Worm (Caenorhabditis elegans) whole organism, L4 larva: Measurements from ENCODE around the gene irld-4.

Experiments
- F37D6.2 ChIP-seq: sonication (generic microtip); optimal IDR thresholded peaks from 2 replicates; lab custom pipeline; 2016; ENCODE audit warnings: mild to moderate bottlenecking, missing genetic modification characterization, missing compliant biosample characterization
- Y48G9A.11 ChIP-seq: fragments of 200-800 bp; sonication (Bioruptor generic); IDR thresholded peaks from 2 replicates; pipeline ENCODE4 v1.3.6; 2022; ENCODE audit warnings: missing genetic modification reagents, missing genetic modification characterization, missing compliant biosample characterization
- ZK337.2 ChIP-seq: fragments of 200-800 bp; sonication (Bioruptor generic); IDR thresholded peaks from 2 replicates; pipeline ENCODE4 v1.3.6; 2022; ENCODE audit warnings: missing genetic modification reagents, missing genetic modification characterization, missing compliant biosample characterization
- ZK546.5 ChIP-seq, 2 experiments: sonication (generic microtip); optimal IDR thresholded peaks; 2 replicates each; lab custom pipeline; 2017; ENCODE audit warnings: missing biosample characterization in 2 of 2, missing genetic modification characterization in 2 of 2
- aha-1 ChIP-seq: fragments of 150-350 bp; peaks from one replicate; lab custom pipeline; 2014; ENCODE audit warnings: missing biosample characterization, missing genetic modification characterization
- aly-2 ChIP-seq: sonication (generic microtip); optimal IDR thresholded peaks from 2 replicates; lab custom pipeline; 2018; ENCODE audit warnings: missing biosample characterization, missing genetic modification characterization
- ama-1 ChIP-seq: fragments of 150-350 bp; optimal IDR thresholded peaks from 2 replicates; lab custom pipeline; 2014; ENCODE audit warnings: inconsistent platforms, mixed read lengths
- arid-1 ChIP-seq: fragments of 200-800 bp; sonication (Bioruptor generic); conservative IDR thresholded peaks from 2 replicates; pipeline ENCODE4 v1.3.6; 2022; ENCODE audit warnings: missing genetic modification reagents, missing genetic modification characterization, missing compliant biosample characterization
- attf-4 ChIP-seq: sonication (generic microtip); optimal IDR thresholded peaks from 3 replicates; lab custom pipeline; 2017; ENCODE audit warnings: missing biosample characterization, missing genetic modification characterization
- ceh-82 ChIP-seq: sonication (generic microtip); optimal IDR thresholded peaks from 2 replicates; lab custom pipeline; 2017; ENCODE audit warnings: missing biosample characterization, missing genetic modification characterization
- ces-1 ChIP-seq: fragments of 150-350 bp; sonication (generic microtip); optimal IDR thresholded peaks from 4 replicates; lab custom pipeline; 2014; ENCODE audit warnings: missing biosample characterization, missing genetic modification reagents, missing genetic modification characterization
- dmd-6 ChIP-seq: fragments of 200-800 bp; sonication (Bioruptor generic); IDR thresholded peaks from 2 replicates; pipeline ENCODE4 v1.3.6; 2022; ENCODE audit warnings: missing genetic modification reagents, missing genetic modification characterization, missing compliant biosample characterization
- dmd-8 ChIP-seq: fragments of 200-800 bp; sonication (Bioruptor generic); IDR thresholded peaks from 2 replicates; pipeline ENCODE4 v1.3.6; 2022; ENCODE audit warnings: missing genetic modification characterization, missing compliant biosample characterization
- duxl-1 ChIP-seq: sonication (generic microtip); optimal IDR thresholded peaks from 2 replicates; lab custom pipeline; 2016; ENCODE audit warnings: mild to moderate bottlenecking, missing genetic modification characterization, moderate library complexity, missing compliant biosample characterization; ENCODE audit not compliant: poor library complexity
- egl-27 ChIP-seq: sonication (generic microtip); optimal IDR thresholded peaks from 3 replicates; lab custom pipeline; 2017; ENCODE audit warnings: missing biosample characterization, missing genetic modification reagents, missing genetic modification characterization
- hlh-11 ChIP-seq: fragments of 200-800 bp; sonication (Bioruptor generic); optimal IDR thresholded peaks from 2 replicates; lab custom pipeline; 2018; ENCODE audit warnings: mild to moderate bottlenecking, missing genetic modification characterization, missing compliant biosample characterization
- hlh-30 ChIP-seq: sonication (generic microtip); optimal IDR thresholded peaks from 2 replicates; lab custom pipeline; 2017; ENCODE audit warnings: antibody characterized with exemption, mild to moderate bottlenecking, missing genetic modification characterization, missing compliant biosample characterization; ENCODE audit not compliant: insufficient read depth
- jun-1 ChIP-seq: fragments of 150-350 bp; optimal IDR thresholded peaks from 2 replicates; lab custom pipeline; 2014; ENCODE audit warnings: missing biosample characterization, missing genetic modification reagents, missing genetic modification characterization
- lin-1 ChIP-seq: fragments of 200-800 bp; sonication (Bioruptor generic); IDR thresholded peaks from 2 replicates; pipeline ENCODE4 v1.3.6; 2022; ENCODE audit warnings: missing genetic modification reagents, missing genetic modification characterization, missing compliant biosample characterization
- lin-29 ChIP-seq: fragments of 200-800 bp; sonication (Bioruptor generic); IDR thresholded peaks from 2 replicates; pipeline ENCODE4 v1.3.6; 2022; ENCODE audit warnings: missing genetic modification reagents, missing genetic modification characterization, missing compliant biosample characterization
- nhr-10 ChIP-seq: fragments of 150-350 bp; optimal IDR thresholded peaks from 2 replicates; lab custom pipeline; 2014; ENCODE audit warnings: missing biosample characterization, missing genetic modification characterization
- nhr-237 ChIP-seq: sonication (generic microtip); optimal IDR thresholded peaks from 2 replicates; lab custom pipeline; 2017; ENCODE audit warnings: missing biosample characterization, missing genetic modification characterization
- nhr-25 ChIP-seq: sonication (generic microtip); optimal IDR thresholded peaks from 2 replicates; lab custom pipeline; 2017; ENCODE audit warnings: missing genetic modification characterization, mild to moderate bottlenecking, missing compliant biosample characterization, antibody characterized with exemption, moderate library complexity, borderline replicate concordance; ENCODE audit not compliant: insufficient read depth
- nhr-28 ChIP-seq: fragments of 150-350 bp; optimal IDR thresholded peaks from 2 replicates; lab custom pipeline; 2014; ENCODE audit warnings: missing biosample characterization, missing genetic modification characterization
- nhr-48 ChIP-seq: sonication (generic microtip); optimal IDR thresholded peaks from 2 replicates; lab custom pipeline; 2016; ENCODE audit warnings: mild to moderate bottlenecking, missing genetic modification characterization, missing compliant biosample characterization
- pha-4 ChIP-seq, 2 experiments: fragments of 150-350 bp in 1 of 2; fragments of 200-800 bp in 1 of 2; sonication (Bioruptor generic) in 1 of 2; IDR thresholded peaks in 1 of 2; optimal IDR thresholded peaks in 1 of 2; 2 replicates each; pipeline versions ENCODE4 v1.3.6 to Lab custom; 2014 to 2022; ENCODE audit warnings: missing genetic modification characterization in 2 of 2, missing genetic modification reagents in 2 of 2, missing biosample characterization in 1 of 2, missing compliant biosample characterization in 1 of 2
- php-3 ChIP-seq: fragments of 200-800 bp; sonication (Bioruptor generic); IDR thresholded peaks from 2 replicates; pipeline ENCODE4 v1.3.6; 2022; ENCODE audit warnings: missing genetic modification reagents, missing genetic modification characterization, missing compliant biosample characterization
- rbr-2 ChIP-seq: sonication (generic microtip); optimal IDR thresholded peaks from 2 replicates; lab custom pipeline; 2016; ENCODE audit warnings: missing genotype, missing genetic modification characterization, missing compliant biosample characterization
- set-16 ChIP-seq: fragments of 200-800 bp; sonication (Bioruptor generic); IDR thresholded peaks from 2 replicates; pipeline ENCODE4 v1.3.6; 2022; ENCODE audit warnings: missing genetic modification reagents, missing genetic modification characterization, missing compliant biosample characterization
- skn-1 ChIP-seq: fragments of 150-350 bp; optimal IDR thresholded peaks from 2 replicates; lab custom pipeline; 2014; ENCODE audit warnings: missing biosample characterization, missing genetic modification characterization
- spr-3 ChIP-seq: fragments of 200-800 bp; sonication (Bioruptor generic); optimal IDR thresholded peaks from 2 replicates; lab custom pipeline; 2018; ENCODE audit warnings: mild to moderate bottlenecking, missing genetic modification characterization, missing compliant biosample characterization
- unc-130 ChIP-seq: sonication (generic microtip); optimal IDR thresholded peaks from 2 replicates; lab custom pipeline; 2016; ENCODE audit warnings: missing genetic modification reagents, missing genetic modification characterization, missing compliant biosample characterization
- unc-62 ChIP-seq, 3 experiments: fragments of 150-350 bp in 1 of 3; sonication (generic microtip); optimal IDR thresholded peaks in 2 of 3; peaks in 1 of 3; 1 replicate in 1 of 3; 2 replicates in 2 of 3; lab custom pipeline; 2014 to 2017; ENCODE audit warnings: missing biosample characterization in 3 of 3, missing genetic modification characterization in 3 of 3, missing genetic modification reagents in 3 of 3, missing genotype in 1 of 3
- zfp-3 ChIP-seq: fragments of 200-800 bp; sonication (Bioruptor generic); conservative IDR thresholded peaks from 2 replicates; pipeline ENCODE4 v1.3.6; 2022; ENCODE audit warnings: missing genetic modification reagents, missing genetic modification characterization, missing compliant biosample characterization
- ztf-11 ChIP-seq: fragments of 150-350 bp; optimal IDR thresholded peaks from 2 replicates; lab custom pipeline; 2014; ENCODE audit warnings: missing biosample characterization, missing genetic modification characterization
- ztf-7 ChIP-seq: fragments of 150-350 bp; optimal IDR thresholded peaks from 2 replicates; lab custom pipeline; 2014; ENCODE audit warnings: missing biosample characterization, missing genetic modification characterization

irld-4 gene

ce11 chrIV:14610942-14611724, 21.8 kb upstream of the irld-4 start (continued):
- TF ChIP-seq unc-130 (GFP tag; lab: Kevin White, UChicago) (no peak), set-16 (GFP tag; lab: Robert Waterston, UW) (no peak; the same call in 1 of the 2 replicates), ztf-7 (no peak), aly-2 (tag; lab: Kevin White, UChicago) (no peak), attf-4 (tag; lab: Kevin White, UChicago) (no peak), php-3 (GFP tag; lab: Robert Waterston, UW) (no peak), skn-1 (tag; lab: Kevin White, UChicago) (no peak), lin-29 (no peak), ama-1 (lab: Kevin White, UChicago) (no peak), lin-1 (GFP tag; lab: Robert Waterston, UW) (no peak), ceh-82 (tag; lab: Kevin White, UChicago) (no peak), dmd-8 (GFP tag; lab: Robert Waterston, UW) (no peak), nhr-10 (no peak), ZK337.2 (GFP tag; lab: Robert Waterston, UW) (no peak), hlh-11 (tag; lab: Kevin White, UChicago) (peak; percentile 84), arid-1 (GFP tag; lab: Robert Waterston, UW) (0 out of 2 replicates have a peak, but pooled peaks have one; percentile 4), Y48G9A.11 (GFP tag; lab: Robert Waterston, UW) (no peak), ces-1 (GFP tag; lab: Kevin White, UChicago) (no peak), rbr-2 (tag; lab: Kevin White, UChicago) (peak; percentile 6), ZK546.5 (tag; optimal IDR thresholded peaks at IDR 0.05; lab: Kevin White, UChicago) (no peak), nhr-48 (tag; lab: Kevin White, UChicago) (peak; percentile 93), ztf-11 (tag; lab: Kevin White, UChicago) (no peak), duxl-1 (tag; lab: Kevin White, UChicago) (peak; percentile 38), nhr-237 (tag; lab: Kevin White, UChicago) (no peak), pha-4 (GFP tag; IDR thresholded peaks at IDR 0.05; lab: Robert Waterston, UW) (no peak; the same call in 1 of the 2 replicates), pha-4 (tag; optimal IDR thresholded peaks at IDR 0.05; lab: Kevin White, UChicago) (peak; percentile 9), nhr-28 (tag; lab: Kevin White, UChicago) (peak; percentile 99), jun-1 (peak; percentile 32), zfp-3 (0 out of 2 replicates have a peak, but pooled peaks have one; percentile 60), F37D6.2 (no peak), spr-3 (GFP tag; lab: Kevin White, UChicago) (no peak)

- TF ChIP-seq dmd-6 (GFP tag; lab: Robert Waterston, UW) (0 out of 2 replicates have a peak, but pooled peaks have one; percentile 5), unc-62 (GFP tag; optimal IDR thresholded peaks at IDR 0.05 in 1 of 2; lab: Kevin White, UChicago) (peak in 1 of 2 experiments; percentile 95), unc-62 (tag; optimal IDR thresholded peaks at IDR 0.05; lab: Kevin White, UChicago) (no peak), aha-1 (tag; lab: Kevin White, UChicago) (peak; percentile 75), hlh-30 (tag; lab: Kevin White, UChicago) (peak; percentile 81), nhr-25 (tag; lab: Kevin White, UChicago) (peak; percentile 53), egl-27 (tag; lab: Kevin White, UChicago) (no peak), nhr-28 (tag; lab: Kevin White, UChicago) (no peak)
Measured at ce11 chrIV:14611892-14612497, 20.9 kb upstream of the irld-4 start.
